Worm (Caenorhabditis elegans): ENCODE data around the gene C45G9.14.
A peak's percentile ranks its signal among the peaks of the same experiment; 100 is the strongest.

The C45G9.14 gene

DNA sequence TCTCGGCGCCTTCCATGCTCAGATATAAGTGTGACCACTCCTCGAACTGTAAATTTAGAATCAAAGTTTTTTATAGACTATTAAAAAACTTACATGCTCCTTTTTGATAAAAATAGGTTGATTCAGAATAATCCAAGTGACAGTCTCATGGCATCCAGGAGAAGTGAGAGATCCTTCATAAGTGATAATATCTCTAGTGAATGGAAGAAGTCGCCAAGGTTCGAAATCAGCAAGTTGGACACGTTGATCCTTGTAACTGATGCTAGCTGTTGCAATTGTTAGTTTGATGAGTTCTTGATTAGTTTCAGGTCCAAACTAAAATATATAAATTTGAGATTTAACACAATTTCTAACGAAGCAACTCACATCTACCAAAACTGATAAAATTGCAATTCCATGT lies 38.5 kb downstream of the C45G9.14 start (continued):
- TF ChIP-seq zfp-2 (tag; optimal IDR thresholded peaks at IDR 0.05) (no peak), zag-1 (tag; optimal IDR thresholded peaks at IDR 0.05) (no peak), T26A8.4 (GFP tag; IDR thresholded peaks at IDR 0.05) (0 out of 2 replicates have a peak, but pooled peaks have one; percentile 21), R02D3.7 (tag; optimal IDR thresholded peaks at IDR 0.05) (no peak), Y48G9A.11 (GFP tag; IDR thresholded peaks at IDR 0.05) (no peak), aly-2 (tag; optimal IDR thresholded peaks at IDR 0.05) (no peak), daf-19 (GFP tag; conservative IDR thresholded peaks at IDR 0.05) (no peak), unc-39 (tag; optimal IDR thresholded peaks at IDR 0.05) (no peak), rbr-2 (tag; optimal IDR thresholded peaks at IDR 0.05) (no peak), ceh-32 (tag; optimal IDR thresholded peaks at IDR 0.05; ENCODE audit: poor library complexity) (no peak), madf-5 (GFP tag; IDR thresholded peaks at IDR 0.05) (no peak), hmg-1.1 (GFP tag; IDR thresholded peaks at IDR 0.05) (0 out of 2 replicates have a peak, but pooled peaks have one; percentile 27), arid-1 (GFP tag; conservative IDR thresholded peaks at IDR 0.05) (no peak), nhr-76 (tag; optimal IDR thresholded peaks at IDR 0.05) (no peak), nhr-77 (tag; optimal IDR thresholded peaks at IDR 0.05) (no peak), lsy-2 (tag; optimal IDR thresholded peaks at IDR 0.05) (peak in 1 of 2 experiments; percentile 15), zip-11 (GFP tag; IDR thresholded peaks at IDR 0.05) (no peak), Y75B8A.6 (GFP tag; IDR thresholded peaks at IDR 0.05) (no peak), ceh-20 (GFP tag; IDR thresholded peaks at IDR 0.05) (no peak), F26F4.8 (GFP tag; conservative IDR thresholded peaks at IDR 0.05) (no peak), nhr-6 (tag; optimal IDR thresholded peaks at IDR 0.05) (no peak), mes-2 (tag; optimal IDR thresholded peaks at IDR 0.05; ENCODE audit: poor library complexity, severe bottlenecking) (peak; percentile 17), ceh-82 (tag; optimal IDR thresholded peaks at IDR 0.05) (no peak), daf-8 (GFP tag; IDR thresholded peaks at IDR 0.05) (no peak), ama-1 (optimal IDR thresholded peaks at IDR 0.05) (no peak), pha-4 (GFP tag; IDR thresholded peaks at IDR 0.05) (0 out of 2 replicates have a peak, but pooled peaks have one; percentile 30), pha-4 (tag; optimal IDR thresholded peaks at IDR 0.05) (no peak), zfp-3 (GFP tag; conservative IDR thresholded peaks at IDR 0.05) (0 out of 2 replicates have a peak, but pooled peaks have one; percentile 36)

DNA sequence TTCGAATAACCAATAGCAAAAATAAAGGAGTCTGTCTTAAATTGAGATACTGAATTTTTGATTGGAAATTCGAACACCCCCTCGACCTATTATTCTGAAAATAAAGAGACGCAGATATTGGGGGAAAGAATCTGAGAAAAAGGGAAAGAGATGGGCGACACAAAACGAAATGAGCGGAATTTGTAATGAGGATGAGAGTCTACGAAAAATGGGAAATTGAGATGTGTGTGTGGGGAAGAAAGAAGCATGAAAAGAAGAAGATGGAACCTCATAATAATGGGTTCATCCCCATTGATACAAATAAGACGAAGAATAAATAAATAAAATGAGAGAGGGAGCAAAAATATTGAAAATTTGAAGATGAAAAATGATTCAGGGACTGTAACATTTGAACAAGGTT lies 40.7 kb downstream of the C45G9.14 start, which contains the start of gene cah-1:
Gene cah-1 (minus strand): TSS at position 101 of the 400 bp plus-strand sequence.
- TF ChIP-seq fkh-10 (GFP tag; optimal IDR thresholded peaks at IDR 0.05): no peak
- no peak for TF ChIP-seq dmd-6 (GFP tag; IDR thresholded peaks at IDR 0.05)
- no peak for TF ChIP-seq F44E2.7 (GFP tag; IDR thresholded peaks at IDR 0.05)
- no peak for TF ChIP-seq lsy-2 (tag; optimal IDR thresholded peaks at IDR 0.05)
- no peak for TF ChIP-seq ceh-44 (GFP tag; IDR thresholded peaks at IDR 0.05)
- TF ChIP-seq nhr-41 (GFP tag; IDR thresholded peaks at IDR 0.05): no peak
- no peak for TF ChIP-seq ZK546.5 (tag; optimal IDR thresholded peaks at IDR 0.05)
- no peak for TF ChIP-seq ZK337.2 (GFP tag; IDR thresholded peaks at IDR 0.05)
- TF ChIP-seq ceh-20 (GFP tag; IDR thresholded peaks at IDR 0.05): no peak
- no peak for TF ChIP-seq duxl-1 (tag; optimal IDR thresholded peaks at IDR 0.05; ENCODE audit: poor library complexity)
- no peak for TF ChIP-seq snpc-1.2 (GFP tag; IDR thresholded peaks at IDR 0.05)
- TF ChIP-seq dve-1 (tag; optimal IDR thresholded peaks at IDR 0.05; ENCODE audit: insufficient read depth): no peak
- TF ChIP-seq pqm-1 (tag; optimal IDR thresholded peaks at IDR 0.05): no peak
- no peak for TF ChIP-seq nhr-48 (tag; optimal IDR thresholded peaks at IDR 0.05)
- no peak for TF ChIP-seq ama-1 (optimal IDR thresholded peaks at IDR 0.05)

DNA sequence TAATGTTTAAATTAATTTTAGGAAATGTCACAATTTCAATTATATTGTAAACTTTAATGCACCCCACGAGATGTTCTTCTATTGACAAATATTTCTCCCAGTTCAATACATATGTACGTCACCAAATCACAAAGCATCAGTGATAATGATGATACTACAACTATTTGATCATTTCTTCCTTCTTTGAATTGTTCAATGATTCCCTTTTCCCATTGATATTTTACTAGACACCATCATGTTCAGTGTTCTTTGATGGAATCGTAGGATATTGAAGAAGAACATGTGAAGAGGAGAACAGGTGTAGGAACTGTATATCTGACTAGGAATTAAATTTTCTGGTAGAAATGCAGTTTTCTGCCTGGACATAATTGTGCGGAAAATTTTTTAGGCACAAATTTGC lies 44.7 kb downstream of the C45G9.14 start:
- no peak for TF ChIP-seq F26F4.8 (GFP tag; conservative IDR thresholded peaks at IDR 0.05)
- TF ChIP-seq ztf-7 (tag; optimal IDR thresholded peaks at IDR 0.05): no peak
- peak; percentile 27 for TF ChIP-seq hlh-11 (tag; optimal IDR thresholded peaks at IDR 0.05)
- TF ChIP-seq zag-1 (tag; optimal IDR thresholded peaks at IDR 0.05): no peak
- no peak for TF ChIP-seq attf-4 (tag; optimal IDR thresholded peaks at IDR 0.05)
- no peak for TF ChIP-seq php-3 (GFP tag; IDR thresholded peaks at IDR 0.05)
- no peak for TF ChIP-seq daf-12 (tag; optimal IDR thresholded peaks at IDR 0.05)
- TF ChIP-seq pqm-1 (tag; optimal IDR thresholded peaks at IDR 0.05): no peak
- no peak for TF ChIP-seq nhr-25 (tag; optimal IDR thresholded peaks at IDR 0.05; ENCODE audit: borderline replicate concordance, insufficient read depth)
- TF ChIP-seq vab-7 (GFP tag; IDR thresholded peaks at IDR 0.05): no peak
- TF ChIP-seq zfp-2 (tag; optimal IDR thresholded peaks at IDR 0.05): no peak
- TF ChIP-seq mep-1 (tag; optimal IDR thresholded peaks at IDR 0.05): no peak
- no peak for TF ChIP-seq hmg-1.1 (GFP tag; IDR thresholded peaks at IDR 0.05)
- peak in 1 of 2 experiments; percentile 88 for TF ChIP-seq unc-62 (GFP tag; optimal IDR thresholded peaks at IDR 0.05 in 1 of 2)
- no peak for TF ChIP-seq unc-62 (tag; optimal IDR thresholded peaks at IDR 0.05)
- no peak for TF ChIP-seq fos-1 (tag; optimal IDR thresholded peaks at IDR 0.05)
- peak; percentile 36 for TF ChIP-seq nhr-48 (tag; optimal IDR thresholded peaks at IDR 0.05)
